Fruit fly (Drosophila melanogaster): ENCODE data around the gene Rat1.

Rat1 gene

DNA sequence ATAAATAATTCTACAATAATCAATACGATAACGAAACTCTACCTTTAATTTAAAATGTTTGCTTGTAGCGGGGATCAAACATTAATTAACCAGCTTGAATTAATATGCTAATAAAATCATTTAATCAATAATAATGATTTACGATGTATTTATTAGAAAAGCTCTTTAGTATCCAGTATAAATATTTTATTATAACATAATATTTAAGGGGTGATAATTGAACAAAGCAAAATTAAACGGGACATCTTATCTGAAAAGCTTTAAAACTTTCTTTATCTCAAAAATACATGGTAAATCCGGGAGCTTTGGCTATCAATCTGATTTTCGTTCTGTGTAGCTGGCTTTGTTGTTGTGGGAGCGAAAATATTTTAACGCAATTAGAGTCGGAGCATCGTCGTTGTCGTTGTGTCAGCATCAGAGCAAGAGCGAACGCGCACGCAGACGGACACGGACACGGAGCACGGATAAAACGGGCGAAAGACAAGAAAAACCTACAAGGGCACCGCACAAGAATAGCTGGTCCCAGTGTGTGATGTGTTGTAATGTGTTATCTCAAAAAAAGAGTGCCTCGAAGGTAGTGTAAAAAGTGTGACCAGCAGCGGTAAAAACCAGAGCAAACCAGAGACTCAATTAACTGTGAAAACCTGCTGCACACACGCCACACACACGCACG is 33.2 kb upstream of the Rat1 start, which contains the start of gene Nlg2 (continued):
- TF ChIP-seq esg (GFP tag; conservative IDR thresholded peaks at IDR 0.05) (no peak), HmgZ (tag; optimal IDR thresholded peaks at IDR 0.05) (peak; percentile 1), Nf-YA (GFP tag; IDR thresholded peaks at IDR 0.05) (no peak), CG10147 (GFP tag; optimal IDR thresholded peaks at IDR 0.05) (peak; percentile 70), CG1233 (GFP tag; optimal IDR thresholded peaks at IDR 0.05) (peak; percentile 59), Bdp1 (GFP tag; optimal IDR thresholded peaks at IDR 0.05) (no peak), Scr (GFP tag; IDR thresholded peaks at IDR 0.05; ENCODE audit: partially characterized antibody) (no peak), CG30431 (GFP tag; optimal IDR thresholded peaks at IDR 0.05) (no peak), CG43689 (GFP tag; IDR thresholded peaks at IDR 0.05) (no peak), repo (GFP tag; optimal IDR thresholded peaks at IDR 0.05) (no peak), CG8944 (GFP tag; optimal IDR thresholded peaks at IDR 0.05) (no peak), CG10462 (GFP tag; optimal IDR thresholded peaks at IDR 0.05) (no peak), ac (GFP tag; optimal IDR thresholded peaks at IDR 0.05) (no peak), lbe (GFP tag; optimal IDR thresholded peaks at IDR 0.05) (no peak), CG1024 (GFP tag; IDR thresholded peaks at IDR 0.05) (no peak), kni (GFP tag; optimal IDR thresholded peaks at IDR 0.05) (no peak), cad (GFP tag; optimal IDR thresholded peaks at IDR 0.05) (no peak), CG5953 (GFP tag; IDR thresholded peaks at IDR 0.05) (no peak), Sry-β (GFP tag; optimal IDR thresholded peaks at IDR 0.05) (no peak), CG6689 (GFP tag; IDR thresholded peaks at IDR 0.05) (no peak), CG8388 (GFP tag; optimal IDR thresholded peaks at IDR 0.05) (peak; percentile 29), Spps (tag; optimal IDR thresholded peaks at IDR 0.05) (no peak), CG7372 (GFP tag; IDR thresholded peaks at IDR 0.05) (no peak), CG11696 (GFP tag; IDR thresholded peaks at IDR 0.05) (no peak), CG7987 (GFP tag; optimal IDR thresholded peaks at IDR 0.05) (no peak), CG4730 (GFP tag; IDR thresholded peaks at IDR 0.05) (no peak), CG7786 (GFP tag; optimal IDR thresholded peaks at IDR 0.05) (no peak), CG34422 (GFP tag; IDR thresholded peaks at IDR 0.05) (no peak), CG12299 (tag; optimal IDR thresholded peaks at IDR 0.05) (peak; percentile 13), inv (GFP tag; IDR thresholded peaks at IDR 0.05; ENCODE audit: partially characterized antibody) (no peak), gro (GFP tag; optimal IDR thresholded peaks at IDR 0.05) (no peak), CG13296 (GFP tag; optimal IDR thresholded peaks at IDR 0.05) (peak; percentile 72), CG2875 (GFP tag; optimal IDR thresholded peaks at IDR 0.05) (no peak), pfk (GFP tag; optimal IDR thresholded peaks at IDR 0.05) (no peak), lilli (GFP tag; optimal IDR thresholded peaks at IDR 0.05) (no peak), wek (GFP tag; optimal IDR thresholded peaks at IDR 0.05) (no peak), CG7963 (GFP tag; IDR thresholded peaks at IDR 0.05; ENCODE audit: partially characterized antibody) (no peak), eyg (GFP tag; optimal IDR thresholded peaks at IDR 0.05) (no peak), Gsc (GFP tag; IDR thresholded peaks at IDR 0.05) (no peak), D19A (tag; optimal IDR thresholded peaks at IDR 0.05) (peak; percentile 54), scrt (GFP tag; optimal IDR thresholded peaks at IDR 0.05) (no peak), C15 (GFP tag; IDR thresholded peaks at IDR 0.05) (no peak), Fer1 (GFP tag; optimal IDR thresholded peaks at IDR 0.05) (peak; percentile 74), CG4854 (GFP tag; optimal IDR thresholded peaks at IDR 0.05) (no peak), hb (GFP tag; IDR thresholded peaks at IDR 0.05; ENCODE audit: partially characterized antibody) (no peak), z (GFP tag; IDR thresholded peaks at IDR 0.05) (no peak), CG32767 (GFP tag; IDR thresholded peaks at IDR 0.05) (no peak), lmd (GFP tag; IDR thresholded peaks at IDR 0.05) (no peak), CG4282 (GFP tag; optimal IDR thresholded peaks at IDR 0.05) (no peak), schlank (tag; optimal IDR thresholded peaks at IDR 0.05) (no peak), CG1832 (GFP tag; optimal IDR thresholded peaks at IDR 0.05) (no peak)
